Worm (Caenorhabditis elegans) whole organism, dauer: Measurements from ENCODE around the gene C56C10.7.

Source experiments
- unc-62 ChIP-seq: sonication (generic microtip); optimal IDR thresholded peaks from 2 replicates; lab custom pipeline; 2017; ENCODE audit warnings: missing biosample characterization, missing genetic modification reagents, missing genetic modification characterization

The C56C10.7 gene

DNA sequence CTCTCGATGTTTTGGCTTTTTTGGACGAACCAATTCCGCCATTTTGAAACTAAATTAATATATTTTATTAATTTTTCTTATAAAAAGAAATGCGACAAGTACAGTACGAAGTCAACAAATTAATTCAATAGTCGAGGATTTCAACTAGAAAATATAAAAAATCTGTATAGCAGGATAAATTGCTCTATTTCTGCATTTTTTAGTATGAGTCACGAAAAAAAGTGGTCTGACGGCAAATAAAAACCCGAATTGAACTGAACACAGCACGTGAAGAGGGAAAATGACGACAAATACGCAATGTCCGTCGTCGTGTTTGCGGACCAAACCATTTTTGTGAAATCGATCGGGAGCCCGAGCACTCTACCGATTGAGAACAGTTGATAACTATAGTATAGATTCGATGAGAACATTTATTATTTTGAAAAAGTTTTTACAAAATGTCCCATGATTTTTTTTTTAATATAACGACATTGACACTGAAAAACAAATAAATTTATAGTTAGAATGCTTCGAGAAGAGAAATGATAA is 22.0 kb upstream of the C56C10.7 start, which contains the start of gene epg-5:
TSS of gene epg-5 (minus strand) at position 51 of the 528 bp plus-strand sequence.
- no peak for TF ChIP-seq unc-62 (GFP tag; lab: Kevin White, UChicago)

DNA sequence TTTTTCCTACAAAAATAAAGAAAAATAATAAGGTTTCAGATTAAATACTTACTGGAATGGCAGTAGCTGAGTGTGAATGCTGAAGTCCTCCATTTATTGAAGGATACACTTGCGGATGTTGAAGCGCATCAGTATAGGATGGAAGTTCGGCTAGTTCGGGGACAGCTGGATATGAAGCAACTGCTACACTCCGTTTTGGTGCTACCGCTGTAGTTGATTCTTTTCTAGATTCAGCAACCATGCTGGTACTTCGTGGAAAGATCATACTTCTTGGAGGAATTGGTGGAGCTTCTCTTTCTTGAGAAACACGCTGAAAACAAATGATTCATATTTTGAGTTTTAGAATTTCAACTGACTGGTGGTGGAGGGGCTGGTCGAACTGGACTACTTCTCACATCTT is 21.3 kb upstream of the C56C10.7 start:
- no peak for TF ChIP-seq unc-62 (GFP tag; lab: Kevin White, UChicago)

DNA sequence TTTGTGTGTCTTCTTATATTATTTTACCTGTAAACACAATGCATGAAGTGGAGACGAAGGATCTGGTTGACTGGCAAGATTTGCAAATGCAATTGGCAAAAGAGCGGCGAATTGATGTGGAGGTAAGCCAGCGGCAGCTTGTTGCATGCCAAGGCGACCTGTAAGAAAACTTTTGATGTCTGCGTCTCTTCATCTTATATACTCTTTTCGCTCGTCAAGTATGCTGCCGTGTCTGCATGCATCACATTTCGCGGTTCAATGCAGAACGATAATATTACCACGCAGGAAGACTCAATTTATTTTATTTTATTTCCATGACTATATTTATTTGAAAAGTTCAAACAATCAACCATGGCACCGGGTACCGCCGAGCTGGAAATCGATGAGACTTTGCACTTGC is 13.6 kb upstream of the C56C10.7 start, which contains the start of gene vps-33.2:
TSS of gene vps-33.2 (plus strand) at position 244 of the 400 bp plus-strand sequence.
- no peak for TF ChIP-seq unc-62 (GFP tag; lab: Kevin White, UChicago)

DNA sequence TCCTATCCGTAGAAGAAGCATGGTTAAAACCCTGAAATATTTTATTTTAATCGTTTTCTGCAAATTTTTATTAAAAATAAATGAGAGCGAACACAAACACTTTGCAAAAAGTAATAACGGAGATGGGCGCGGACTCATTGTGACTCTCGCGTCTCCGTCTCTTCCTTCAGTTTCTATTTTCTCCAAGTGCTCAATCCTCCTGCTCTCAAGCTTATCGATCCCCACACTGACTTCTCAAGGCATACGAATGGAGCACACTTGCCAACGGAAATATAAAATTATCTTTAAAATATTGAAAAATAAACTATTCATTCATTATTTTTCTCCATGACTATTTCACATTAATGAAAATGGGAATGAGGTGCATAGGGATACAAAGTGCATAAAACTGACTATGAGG is 10.7 kb upstream of the C56C10.7 start, which contains the start of gene dnj-8:
TSS of gene dnj-8 (minus strand) at position 31 of the 400 bp plus-strand sequence.
- no peak for TF ChIP-seq unc-62 (GFP tag; lab: Kevin White, UChicago)

DNA sequence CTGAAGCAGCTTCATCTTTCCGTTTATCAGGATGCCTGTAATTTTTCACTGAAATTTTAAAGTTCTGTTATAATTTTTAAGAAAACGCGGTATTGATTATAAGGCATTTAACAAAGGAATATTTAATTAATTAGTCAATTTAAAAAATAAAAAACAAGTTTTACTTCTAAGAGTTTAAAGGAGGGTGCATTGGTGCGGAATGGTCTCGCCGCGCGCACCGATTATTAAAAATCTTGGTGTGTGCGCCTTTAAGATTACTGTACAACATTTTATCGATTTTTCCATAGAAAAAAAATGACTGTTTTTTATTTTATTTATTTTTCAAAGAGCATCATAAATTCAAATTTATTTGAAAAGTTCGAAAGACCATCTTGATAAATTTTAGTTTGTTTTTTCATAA is 10.1 kb upstream of the C56C10.7 start:
- TF ChIP-seq unc-62 (GFP tag; lab: Kevin White, UChicago) = no peak

DNA sequence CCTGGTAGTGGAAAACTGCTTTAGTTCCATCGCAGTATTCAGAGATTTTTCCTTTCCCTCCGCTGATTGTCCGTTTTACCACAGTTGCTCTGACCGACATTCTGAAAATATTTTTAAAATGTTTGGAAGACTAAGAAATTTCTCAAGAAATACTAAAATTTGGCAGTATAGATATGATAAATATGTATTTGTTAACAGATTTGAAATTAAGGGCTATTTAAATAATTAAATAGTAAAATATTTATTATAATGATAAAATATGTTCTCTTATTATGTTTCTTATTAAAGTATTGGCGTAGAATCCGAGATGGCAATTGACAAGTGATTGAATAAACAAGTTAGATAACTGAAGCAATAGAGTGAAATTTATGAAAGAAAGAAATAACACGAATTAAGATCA is 6.8 kb upstream of the C56C10.7 start, which contains the start of gene aipr-1:
TSS of gene aipr-1 (minus strand) at position 101 of the 400 bp plus-strand sequence.
- TF ChIP-seq unc-62 (GFP tag; lab: Kevin White, UChicago) = no peak

DNA sequence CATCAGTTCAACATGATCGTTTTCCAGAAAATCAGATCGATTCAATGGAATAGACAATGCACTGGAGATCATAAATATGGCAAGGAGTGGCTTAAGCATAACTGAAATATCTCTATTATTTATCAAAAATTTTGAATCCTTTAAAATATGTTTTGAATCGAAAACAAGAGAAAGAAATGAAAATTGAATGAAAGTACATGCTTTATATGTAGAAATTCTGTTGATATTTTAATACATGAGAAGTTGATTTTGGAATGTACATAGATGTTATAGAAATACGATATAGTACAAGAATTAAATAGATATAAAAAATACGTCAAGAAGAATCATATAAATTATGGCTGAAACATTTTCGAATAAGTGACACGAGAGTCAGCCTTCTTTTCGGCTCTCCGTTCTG is 4.9 kb upstream of the C56C10.7 start, which contains the start of gene C56C10.9:
TSS of gene C56C10.9 (minus strand) at position 101 of the 400 bp plus-strand sequence.
- TF ChIP-seq unc-62 (GFP tag; lab: Kevin White, UChicago) = no peak

DNA sequence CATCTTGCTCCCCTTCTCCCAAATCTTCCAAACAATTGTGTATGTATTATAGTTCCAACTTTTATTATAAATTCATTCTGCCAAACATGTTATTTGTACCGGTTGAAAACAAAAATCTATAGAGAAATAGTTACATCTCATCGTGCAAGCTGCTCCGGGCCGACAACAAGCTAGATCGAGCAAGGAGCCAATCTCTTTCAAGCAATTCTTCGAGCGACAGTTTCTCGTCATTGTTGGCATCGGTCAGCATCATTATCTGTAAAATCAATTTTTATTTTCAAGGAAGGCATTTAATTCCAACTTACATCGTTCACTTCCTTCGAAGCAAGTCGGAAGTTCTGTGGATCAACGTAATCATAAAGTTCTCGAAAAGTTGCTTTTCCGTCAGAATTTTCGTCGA is 3.6 kb upstream of the C56C10.7 start:
- no peak for TF ChIP-seq unc-62 (GFP tag; lab: Kevin White, UChicago)

DNA sequence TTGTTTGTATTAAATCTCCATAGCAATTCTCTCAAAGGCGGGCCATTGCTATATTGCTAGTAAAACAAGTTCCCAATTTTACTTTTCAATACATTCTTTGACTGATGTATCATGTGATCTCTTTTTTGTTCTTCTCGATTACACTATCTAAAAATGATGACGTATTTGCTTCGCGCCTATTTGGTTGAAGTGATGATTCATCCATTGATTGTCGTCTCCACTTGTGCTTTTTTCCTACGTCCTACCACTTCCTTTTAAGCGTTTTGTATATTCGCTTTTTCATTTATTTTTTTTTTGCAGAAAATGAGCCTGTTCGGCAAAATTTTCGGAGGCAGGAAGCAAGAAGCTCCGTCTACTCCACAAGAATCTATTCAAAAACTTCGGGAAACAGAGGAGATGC is 2.0 kb upstream of the C56C10.7 start, which contains the start of gene vps-32.1:
TSS of gene vps-32.1 (plus strand) at position 301 of the 400 bp plus-strand sequence.
- TF ChIP-seq unc-62 (GFP tag; lab: Kevin White, UChicago) = no peak

DNA sequence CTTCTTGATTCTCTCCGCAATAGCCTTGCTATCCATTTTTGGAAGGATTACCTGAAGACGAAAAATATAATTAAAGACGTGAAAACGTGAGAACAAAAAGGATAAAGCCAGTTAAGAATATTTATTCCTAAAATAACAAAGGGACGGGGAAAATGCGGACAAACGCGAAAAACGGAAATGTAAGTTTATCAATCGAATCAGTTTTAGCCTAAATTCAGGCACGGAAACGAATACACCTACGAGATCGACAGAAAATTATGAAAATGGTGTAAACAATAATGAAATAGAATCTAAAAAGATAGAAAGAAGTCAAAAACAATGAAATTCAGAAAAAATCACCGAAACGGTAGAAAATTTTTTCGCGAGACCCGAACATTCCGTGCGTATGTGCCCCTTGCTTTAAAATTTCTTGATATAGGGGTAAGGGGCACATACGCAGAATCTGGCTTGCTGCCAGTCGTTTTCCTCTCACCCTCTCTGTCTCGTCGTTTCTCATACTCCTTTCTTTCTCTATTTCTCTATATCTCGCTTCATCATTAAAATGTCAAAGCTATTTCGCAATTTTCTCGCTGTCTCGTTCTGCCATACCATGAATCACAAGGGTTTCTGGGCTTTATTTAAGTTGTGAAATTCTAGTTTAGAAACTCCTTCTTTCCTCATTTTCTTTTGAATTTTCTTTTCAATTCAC is 1.4 kb upstream of the C56C10.7 start, which contains the start of gene icd-1:
TSS of gene icd-1 (minus strand) at position 51 of the 688 bp plus-strand sequence.
- TF ChIP-seq unc-62 (GFP tag; lab: Kevin White, UChicago) = no peak

DNA sequence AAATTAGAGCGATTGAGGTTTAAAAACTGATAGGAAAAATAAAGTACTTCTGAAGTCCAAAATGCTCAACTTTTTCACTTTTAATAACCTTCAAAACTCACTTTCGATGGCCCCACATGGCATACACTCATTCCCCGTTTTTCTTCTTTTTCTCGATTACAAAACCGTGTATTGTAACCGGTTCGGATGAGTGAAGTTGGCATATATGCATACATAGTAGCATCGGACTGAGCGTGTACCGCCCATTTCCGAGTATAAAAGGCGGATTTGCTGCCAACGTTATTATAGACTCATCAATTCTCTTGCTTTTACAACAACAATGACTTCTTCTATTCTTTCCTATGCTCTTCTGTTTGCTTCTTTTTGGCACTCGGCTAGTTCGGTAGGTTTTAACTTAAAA is 4.6 kb downstream of the C56C10.7 start, which contains the start of gene C56C10.4:
TSS of gene C56C10.4 (plus strand) at position 301 of the 400 bp plus-strand sequence.
- no peak for TF ChIP-seq unc-62 (GFP tag; lab: Kevin White, UChicago)

DNA sequence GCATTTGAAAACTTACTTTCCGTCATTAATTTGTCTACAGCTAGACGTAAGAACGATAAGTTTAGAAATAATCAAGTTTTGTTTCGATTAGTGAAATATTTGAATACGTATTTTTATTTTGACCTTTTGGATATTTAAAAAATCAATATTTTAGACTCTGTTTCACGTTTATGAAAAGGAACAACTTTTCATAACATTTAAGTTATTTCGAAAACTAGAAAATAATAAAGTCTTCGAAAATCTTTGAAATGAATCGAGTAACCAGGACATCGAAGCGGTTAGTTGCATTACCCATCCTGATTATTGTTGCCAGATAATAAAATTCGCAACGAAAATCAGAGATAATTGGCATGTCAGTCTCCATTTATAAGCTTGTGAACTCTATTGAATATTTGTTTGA is 6.1 kb downstream of the C56C10.7 start, which contains the start of gene C56C10.6:
TSS of gene C56C10.6 (minus strand) at position 101 of the 400 bp plus-strand sequence.
- TF ChIP-seq unc-62 (GFP tag; lab: Kevin White, UChicago) = no peak

DNA sequence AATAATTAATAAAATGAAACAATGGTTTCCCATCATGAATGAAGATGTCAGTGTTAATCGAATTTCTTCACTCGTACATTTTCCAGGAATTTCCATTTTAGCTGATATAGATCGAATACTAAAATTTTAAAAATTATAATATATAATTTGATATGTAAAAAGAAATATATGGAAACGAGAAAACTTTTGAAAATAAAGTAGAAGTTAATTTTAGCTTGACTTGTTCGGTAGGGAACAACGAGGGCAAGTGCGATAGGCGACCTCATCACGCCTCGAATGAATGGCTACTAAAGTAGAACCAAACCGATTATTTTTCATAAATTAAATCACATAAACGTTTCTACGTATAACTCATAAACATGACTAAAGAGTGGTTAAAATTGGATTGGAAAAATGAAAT is 9.0 kb downstream of the C56C10.7 start, which contains the start of gene sra-31:
TSS of gene sra-31 (minus strand) at position 101 of the 400 bp plus-strand sequence.
- TF ChIP-seq unc-62 (GFP tag; lab: Kevin White, UChicago) = no peak

DNA sequence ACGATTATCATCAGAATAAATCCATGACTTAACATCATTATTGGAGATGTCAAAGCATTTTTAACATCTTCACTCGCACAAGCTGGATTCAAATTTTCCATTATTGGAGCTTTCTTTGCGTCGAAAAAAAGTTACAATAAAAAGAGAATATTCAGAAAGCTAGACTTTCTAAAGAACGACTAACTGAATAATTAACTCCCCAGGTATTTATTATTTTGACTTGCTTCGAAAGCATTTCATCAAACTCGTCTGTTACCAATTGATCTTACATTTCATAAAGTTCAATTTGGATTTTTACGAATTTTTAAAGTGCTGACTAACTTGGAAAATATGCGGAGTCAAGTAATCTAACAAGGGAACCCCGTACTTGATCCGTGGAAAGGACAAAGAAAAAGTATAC is 11.7 kb downstream of the C56C10.7 start, which contains the start of gene sra-29:
TSS of gene sra-29 (minus strand) at position 101 of the 400 bp plus-strand sequence.
- TF ChIP-seq unc-62 (GFP tag; lab: Kevin White, UChicago) = no peak

DNA sequence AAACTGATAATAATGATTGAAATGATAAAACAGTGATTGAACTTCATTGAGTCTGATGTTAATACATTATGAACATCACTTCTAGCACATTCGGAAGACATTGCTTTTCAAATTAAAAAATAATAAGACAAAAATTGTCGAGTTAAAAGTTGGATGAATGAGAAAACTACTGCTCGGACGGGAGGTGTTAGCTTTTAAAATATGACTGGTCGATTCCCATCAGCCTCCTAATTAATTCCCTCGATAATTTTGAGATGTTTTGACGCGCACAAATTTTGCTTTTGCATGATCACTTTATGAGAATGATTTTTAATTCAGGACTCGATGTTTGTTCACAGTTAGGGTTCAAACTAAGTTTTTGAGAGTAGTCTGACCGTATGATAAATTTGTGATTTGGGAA is 13.7 kb downstream of the C56C10.7 start, which contains the start of gene sra-28:
TSS of gene sra-28 (minus strand) at position 101 of the 400 bp plus-strand sequence.
- no peak for TF ChIP-seq unc-62 (GFP tag; lab: Kevin White, UChicago)

DNA sequence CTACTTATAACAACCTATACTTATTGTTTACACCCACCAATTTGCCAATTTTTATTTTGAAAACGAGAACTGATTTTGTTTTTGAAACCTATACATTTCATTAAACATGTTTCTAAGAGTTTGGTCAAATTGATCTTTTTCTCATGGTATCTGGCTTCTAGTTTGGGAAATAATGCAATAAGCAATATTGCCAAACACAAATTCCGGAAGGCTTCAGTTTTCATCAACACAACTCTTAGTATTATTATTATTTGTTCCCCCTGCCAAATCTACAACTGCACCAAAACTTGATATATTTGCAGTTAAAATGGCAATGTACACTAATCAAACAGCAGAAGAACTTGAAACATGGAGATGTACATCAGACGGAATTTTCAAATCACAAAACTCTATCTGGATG is 18.7 kb downstream of the C56C10.7 start, which contains the start of gene sra-27:
TSS of gene sra-27 (plus strand) at position 301 of the 400 bp plus-strand sequence.
- no peak for TF ChIP-seq unc-62 (GFP tag; lab: Kevin White, UChicago)
